Fruit fly (Drosophila melanogaster) whole organism, prepupa: Measurements from ENCODE around the gene Wdfy2.

Experiments
- CG10631 ChIP-seq: fragments of 200-800 bp; sonication (Bioruptor generic); optimal IDR thresholded peaks from 2 replicates; lab custom pipeline; 2016; ENCODE audit warnings: missing biosample characterization, missing genetic modification characterization
- CG10669 ChIP-seq: fragments of 200-800 bp; sonication (Bioruptor generic); optimal IDR thresholded peaks from 3 replicates; lab custom pipeline; 2018; ENCODE audit warnings: missing biosample characterization, mild to moderate bottlenecking, missing genetic modification characterization, moderate library complexity
- CG11294 ChIP-seq: fragments of 200-800 bp; sonication (Bioruptor generic); IDR thresholded peaks from 2 replicates; pipeline ENCODE4 v1.3.6; 2022; ENCODE audit warnings: missing biosample characterization, missing genetic modification characterization
- CG11762 ChIP-seq: fragments of 200-800 bp; sonication (Bioruptor generic); optimal IDR thresholded peaks from 3 replicates; lab custom pipeline; 2016; ENCODE audit warnings: missing biosample characterization, missing genetic modification characterization; ENCODE audit not compliant: insufficient read depth
- CG15336 ChIP-seq: fragments of 200-800 bp; sonication (Bioruptor generic); IDR thresholded peaks from 2 replicates; pipeline ENCODE4 v1.3.6; 2022; ENCODE audit warnings: missing biosample characterization, missing genetic modification characterization
- CG16779 ChIP-seq: fragments of 200-800 bp; sonication (Bioruptor generic); optimal IDR thresholded peaks from 3 replicates; lab custom pipeline; 2017; ENCODE audit warnings: missing biosample characterization, mild to moderate bottlenecking, missing genetic modification characterization
- CG3032 ChIP-seq: fragments of 200-800 bp; optimal IDR thresholded peaks from 2 replicates; lab custom pipeline; 2019; ENCODE audit warnings: missing biosample characterization, mild to moderate bottlenecking, missing genetic modification characterization, moderate library complexity
- CG31627 ChIP-seq: fragments of 200-800 bp; sonication (Bioruptor generic); optimal IDR thresholded peaks from 3 replicates; lab custom pipeline; 2016; ENCODE audit warnings: missing biosample characterization, missing genetic modification characterization
- CG6163 ChIP-seq: fragments of 200-800 bp; sonication (Bioruptor generic); IDR thresholded peaks from 3 replicates; pipeline ENCODE4 v1.3.6; 2022; ENCODE audit warnings: missing biosample characterization, missing genetic modification characterization
- CG6276 ChIP-seq: fragments of 200-800 bp; sonication (Bioruptor generic); optimal IDR thresholded peaks from 2 replicates; lab custom pipeline; 2017; ENCODE audit warnings: missing biosample characterization, mild to moderate bottlenecking, missing genetic modification characterization
- CG6792 ChIP-seq: fragments of 200-800 bp; sonication (Bioruptor generic); optimal IDR thresholded peaks from 3 replicates; lab custom pipeline; 2016; ENCODE audit warnings: missing biosample characterization, missing genetic modification characterization
- CG6808 ChIP-seq: fragments of 200-800 bp; sonication (Bioruptor generic); optimal IDR thresholded peaks from 3 replicates; lab custom pipeline; 2017; ENCODE audit warnings: missing biosample characterization, missing genetic modification characterization, mild to moderate bottlenecking, moderate library complexity, missing genetic modification reagents
- CG7368 ChIP-seq: fragments of 200-800 bp; sonication (Bioruptor generic); optimal IDR thresholded peaks from 3 replicates; lab custom pipeline; 2016; ENCODE audit warnings: missing biosample characterization, missing genetic modification characterization
- CG8119 ChIP-seq: fragments of 200-800 bp; sonication (Bioruptor generic); IDR thresholded peaks from 3 replicates; pipeline ENCODE4 v1.3.6; 2022; ENCODE audit warnings: missing biosample characterization, missing genetic modification characterization
- CG8319 ChIP-seq: fragments of 200-800 bp; sonication (Bioruptor generic); optimal IDR thresholded peaks from 3 replicates; lab custom pipeline; 2016; ENCODE audit warnings: missing biosample characterization, missing genetic modification characterization
- CG8632 ChIP-seq: fragments of 200-800 bp; sonication (Bioruptor generic); optimal IDR thresholded peaks from 3 replicates; lab custom pipeline; 2016; ENCODE audit warnings: missing biosample characterization, missing genetic modification characterization
- Eip78C ChIP-seq: fragments of 200-800 bp; sonication (Bioruptor generic); peaks from one replicate; lab custom pipeline; 2016; ENCODE audit warnings: missing biosample characterization, missing genetic modification characterization
- Eip93F ChIP-seq: fragments of 200-800 bp; sonication (Bioruptor generic); optimal IDR thresholded peaks from 2 replicates; lab custom pipeline; 2016; ENCODE audit warnings: missing biosample characterization, mild to moderate bottlenecking, missing genetic modification characterization
- Ets21C ChIP-seq: fragments of 200-800 bp; sonication (Bioruptor generic); optimal IDR thresholded peaks from 3 replicates; lab custom pipeline; 2016; ENCODE audit warnings: missing biosample characterization, missing genetic modification characterization
- Ets96B ChIP-seq: fragments of 200-800 bp; optimal IDR thresholded peaks from 2 replicates; lab custom pipeline; 2019; ENCODE audit warnings: missing biosample characterization, mild to moderate bottlenecking, missing genetic modification characterization, moderate library complexity
- Gug ChIP-seq: fragments of 200-800 bp; sonication (Bioruptor generic); IDR thresholded peaks from 2 replicates; pipeline ENCODE4 v1.3.6; 2022; ENCODE audit warnings: missing biosample characterization, missing genetic modification characterization
- Lpt ChIP-seq: fragments of 200-800 bp; sonication (Bioruptor generic); optimal IDR thresholded peaks from 3 replicates; lab custom pipeline; 2016; ENCODE audit warnings: missing biosample characterization, missing genetic modification characterization
- OdsH ChIP-seq: fragments of 200-800 bp; sonication (Bioruptor generic); optimal IDR thresholded peaks from 3 replicates; lab custom pipeline; 2016; ENCODE audit warnings: missing biosample characterization, missing genetic modification characterization
- Sox15 ChIP-seq: fragments of 200-800 bp; sonication (Bioruptor generic); optimal IDR thresholded peaks from 3 replicates; lab custom pipeline; 2016; ENCODE audit warnings: missing biosample characterization, missing genetic modification characterization
- acj6 ChIP-seq: fragments of 200-800 bp; sonication (Bioruptor generic); optimal IDR thresholded peaks from 3 replicates; lab custom pipeline; 2016; ENCODE audit warnings: missing biosample characterization, missing genetic modification characterization
- cyc ChIP-seq: fragments of 200-800 bp; sonication (Bioruptor generic); optimal IDR thresholded peaks from 3 replicates; lab custom pipeline; 2016; ENCODE audit warnings: missing biosample characterization, missing genetic modification characterization
- dac ChIP-seq: fragments of 200-800 bp; sonication (Bioruptor generic); optimal IDR thresholded peaks from 2 replicates; lab custom pipeline; 2017; ENCODE audit warnings: missing biosample characterization, mild to moderate bottlenecking, missing genetic modification characterization
- dsx ChIP-seq: fragments of 200-800 bp; optimal IDR thresholded peaks from 3 replicates; lab custom pipeline; 2019; ENCODE audit warnings: missing biosample characterization, mild to moderate bottlenecking, missing genetic modification characterization, moderate library complexity; ENCODE audit not compliant: poor library complexity, severe bottlenecking
- esn ChIP-seq: fragments of 200-800 bp; sonication (Bioruptor generic); optimal IDR thresholded peaks from 2 replicates; lab custom pipeline; 2016; ENCODE audit warnings: missing biosample characterization, mild to moderate bottlenecking, missing genetic modification characterization, moderate library complexity
- fkh ChIP-seq: fragments of 200-800 bp; sonication (Bioruptor generic); optimal IDR thresholded peaks from 3 replicates; lab custom pipeline; 2017; ENCODE audit warnings: missing biosample characterization, mild to moderate bottlenecking, missing genetic modification characterization, moderate library complexity
- lz ChIP-seq: fragments of 200-800 bp; sonication (Bioruptor generic); optimal IDR thresholded peaks from 3 replicates; lab custom pipeline; 2016; ENCODE audit warnings: missing biosample characterization, missing genetic modification characterization
- salr ChIP-seq, 2 experiments: fragments of 200-800 bp; sonication (Bioruptor generic); optimal IDR thresholded peaks; 3 replicates each; lab custom pipeline; 2016 to 2018; ENCODE audit warnings: missing biosample characterization in 2 of 2, missing genetic modification characterization in 2 of 2, mild to moderate bottlenecking in 1 of 2
- spab ChIP-seq: fragments of 200-800 bp; sonication (Bioruptor generic); optimal IDR thresholded peaks from 2 replicates; lab custom pipeline; 2017; ENCODE audit warnings: missing biosample characterization, mild to moderate bottlenecking, missing genetic modification characterization, missing genetic modification reagents
- ss ChIP-seq, 2 experiments: fragments of 200-800 bp; sonication (Bioruptor generic); optimal IDR thresholded peaks; 2 replicates in 1 of 2; 3 replicates in 1 of 2; lab custom pipeline; 2017 to 2018; ENCODE audit warnings: mild to moderate bottlenecking in 2 of 2, missing biosample characterization in 2 of 2, missing genetic modification characterization in 2 of 2, moderate library complexity in 1 of 2
- topi ChIP-seq: fragments of 200-800 bp; sonication (Bioruptor generic); optimal IDR thresholded peaks from 3 replicates; lab custom pipeline; 2016; ENCODE audit warnings: missing biosample characterization, missing genetic modification characterization
- vri ChIP-seq: fragments of 200-800 bp; sonication (Bioruptor generic); optimal IDR thresholded peaks from 3 replicates; lab custom pipeline; 2016; ENCODE audit warnings: missing biosample characterization, mild to moderate bottlenecking, missing genetic modification characterization

The Wdfy2 gene

dm6 chr2L:10396488-10396824 lies 26.6 kb upstream of the Wdfy2 start, which contains the start of gene Cnot4:
TSS of gene Cnot4 (plus strand) at chr2L:10396716.
- TF ChIP-seq CG6163 (GFP tag; lab: Robert Waterston, UW), result no peak
- TF ChIP-seq CG8319, result no peak

dm6 chr2L:10396877-10397587 lies 26.1 kb upstream of the Wdfy2 start:
- TF ChIP-seq CG15336 (GFP tag; lab: Robert Waterston, UW) (no peak), CG8119 (GFP tag; lab: Robert Waterston, UW) (no peak), CG6276 (GFP tag; lab: Kevin White, UChicago) (no peak), Eip93F (GFP tag; lab: Kevin White, UChicago) (no peak), esn (GFP tag; lab: Kevin White, UChicago) (peak; percentile 14), ss (GFP tag; optimal IDR thresholded peaks at IDR 0.05; lab: Kevin White, UChicago) (peak in 1 of 2 experiments; percentile 72), OdsH (GFP tag; lab: Kevin White, UChicago) (no peak), CG16779 (tag; lab: Kevin White, UChicago) (no peak), CG6808 (GFP tag; lab: Kevin White, UChicago) (no peak), Ets96B (tag; lab: Kevin White, UChicago) (no peak), fkh (GFP tag; lab: Kevin White, UChicago) (peak; percentile 83), Eip78C (GFP tag; lab: Kevin White, UChicago) (peak; percentile 46), topi (peak; percentile 28), vri (GFP tag; lab: Kevin White, UChicago) (peak; percentile 50)

dm6 chr2L:10403803-10404315 lies 19.2 kb upstream of the Wdfy2 start:
- TF ChIP-seq CG16779 (tag; lab: Kevin White, UChicago), result no peak
- TF ChIP-seq fkh (GFP tag; lab: Kevin White, UChicago), result peak; percentile 9
- TF ChIP-seq Eip78C (GFP tag; lab: Kevin White, UChicago), result peak; percentile 50
- no peak for TF ChIP-seq dsx (GFP tag; lab: Kevin White, UChicago)
- TF ChIP-seq CG10669 (GFP tag; lab: Kevin White, UChicago), result peak; percentile 78

- no peak for TF ChIP-seq dsx (GFP tag; lab: Kevin White, UChicago)
- TF ChIP-seq lz (GFP tag; lab: Kevin White, UChicago), result no peak
- TF ChIP-seq CG6163 (GFP tag; lab: Robert Waterston, UW), result no peak
- TF ChIP-seq CG10631 (GFP tag; lab: Kevin White, UChicago), result no peak
- TF ChIP-seq Eip78C (GFP tag; lab: Kevin White, UChicago), result peak; percentile 23
- TF ChIP-seq topi, result no peak
- no peak for TF ChIP-seq CG6276 (GFP tag; lab: Kevin White, UChicago)
- TF ChIP-seq Lpt, result no peak
- peak; percentile 33 for TF ChIP-seq fkh (GFP tag; lab: Kevin White, UChicago)
- no peak for TF ChIP-seq Sox15
- no peak for TF ChIP-seq Ets21C (GFP tag; lab: Kevin White, UChicago)
- TF ChIP-seq CG16779 (tag; lab: Kevin White, UChicago), result no peak
These were observed 18.0 kb upstream of the Wdfy2 start, which contains the start of the genes CG17768, LSm-4 and Ir31a for dm6 chr2L:10405008-10405654. TSS of gene CG17768 (minus strand) at chr2L:10405203. TSS of gene LSm-4 (minus strand) at chr2L:10405203. TSS of gene Ir31a (plus strand) at chr2L:10405565.

dm6 chr2L:10408122-10408576 lies 14.9 kb upstream of the Wdfy2 start, which contains the start of the genes Ip259 and RpS27A:
TSS of gene Ip259 (plus strand) at chr2L:10408352.
TSS of gene RpS27A (plus strand) at chr2L:10408352.
- TF ChIP-seq CG8319, result peak; percentile 60
- TF ChIP-seq CG11294 (GFP tag; lab: Robert Waterston, UW), result no peak
- peak; percentile 59 for TF ChIP-seq fkh (GFP tag; lab: Kevin White, UChicago)
- TF ChIP-seq CG8119 (GFP tag; lab: Robert Waterston, UW), result peak; percentile 36; the same call in 1 of the 3 replicates
- peak in 1 of 2 experiments; percentile 88 for TF ChIP-seq salr (GFP tag; optimal IDR thresholded peaks at IDR 0.05; lab: Kevin White, UChicago)
- no peak for TF ChIP-seq CG15336 (GFP tag; lab: Robert Waterston, UW)
- TF ChIP-seq topi, result peak; percentile 71
- peak; percentile 47 for TF ChIP-seq Sox15
- peak; percentile 58 for TF ChIP-seq OdsH (GFP tag; lab: Kevin White, UChicago)
- TF ChIP-seq CG10669 (GFP tag; lab: Kevin White, UChicago), result peak; percentile 62
- TF ChIP-seq ss (GFP tag; optimal IDR thresholded peaks at IDR 0.05; lab: Kevin White, UChicago), result peak in 1 of 2 experiments; percentile 77
- peak; percentile 62 for TF ChIP-seq CG3032 (tag; lab: Kevin White, UChicago)
- TF ChIP-seq CG31627 (GFP tag; lab: Kevin White, UChicago), result peak; percentile 77
- 0 out of 2 replicates have a peak, but pooled peaks have one; percentile 19 for TF ChIP-seq Gug (GFP tag; lab: Robert Waterston, UW)
- TF ChIP-seq CG11762 (GFP tag; lab: Kevin White, UChicago), result peak; percentile 27
- no peak for TF ChIP-seq spab (GFP tag; lab: Kevin White, UChicago)
- TF ChIP-seq Eip93F (GFP tag; lab: Kevin White, UChicago), result peak; percentile 21
- TF ChIP-seq CG6792, result peak; percentile 59
- peak; percentile 76 for TF ChIP-seq cyc
- TF ChIP-seq Eip78C (GFP tag; lab: Kevin White, UChicago), result peak; percentile 90
- peak; percentile 39 for TF ChIP-seq dac (GFP tag; lab: Kevin White, UChicago)
- TF ChIP-seq CG16779 (tag; lab: Kevin White, UChicago), result no peak
- peak; percentile 70 for TF ChIP-seq acj6 (GFP tag; lab: Kevin White, UChicago)
- peak; percentile 32 for TF ChIP-seq CG8632 (GFP tag; lab: Kevin White, UChicago)
- no peak for TF ChIP-seq CG7368 (GFP tag; lab: Kevin White, UChicago)
